Worm (Caenorhabditis elegans) whole organism, late embryonic: ENCODE results near the gene srbc-77.

Experiments used
- C38D4.7 ChIP-seq: fragments of 200-800 bp; sonication (Bioruptor generic); optimal IDR thresholded peaks from 2 replicates; lab custom pipeline; 2018; ENCODE audit warnings: mild to moderate bottlenecking, missing genetic modification characterization, moderate library complexity, missing compliant biosample characterization
- F13H6.1 ChIP-seq: sonication (generic microtip); optimal IDR thresholded peaks from 2 replicates; lab custom pipeline; 2016; ENCODE audit warnings: missing genetic modification characterization, missing compliant biosample characterization
- K02D7.2 ChIP-seq: sonication (generic microtip); optimal IDR thresholded peaks from 2 replicates; lab custom pipeline; 2017; ENCODE audit warnings: mild to moderate bottlenecking, missing genetic modification characterization, missing compliant biosample characterization
- K09A11.1 ChIP-seq: sonication (generic microtip); optimal IDR thresholded peaks from 2 replicates; lab custom pipeline; 2017; ENCODE audit warnings: antibody characterized with exemption, mild to moderate bottlenecking, missing genetic modification characterization, missing compliant biosample characterization; ENCODE audit not compliant: insufficient read depth
- T23F11.4 ChIP-seq: fragments of 200-800 bp; sonication (Bioruptor generic); optimal IDR thresholded peaks from 2 replicates; lab custom pipeline; 2018; ENCODE audit warnings: mild to moderate bottlenecking, missing genetic modification characterization, missing compliant biosample characterization
- Y22D7AL.16 ChIP-seq: sonication (generic microtip); optimal IDR thresholded peaks from 2 replicates; lab custom pipeline; 2016; ENCODE audit warnings: missing genetic modification characterization, missing compliant biosample characterization
- ama-1 ChIP-seq: fragments of 150-350 bp; optimal IDR thresholded peaks from 2 replicates; lab custom pipeline; 2014
- ceh-14 ChIP-seq: sonication (generic microtip); optimal IDR thresholded peaks from 2 replicates; lab custom pipeline; 2016; ENCODE audit warnings: missing genotype, missing genetic modification characterization, missing compliant biosample characterization
- ceh-18 ChIP-seq: sonication (generic microtip); optimal IDR thresholded peaks from 2 replicates; lab custom pipeline; 2016; ENCODE audit warnings: missing genetic modification characterization, missing compliant biosample characterization
- ceh-19 ChIP-seq: fragments of 200-800 bp; sonication (Bioruptor generic); optimal IDR thresholded peaks from 2 replicates; lab custom pipeline; 2018; ENCODE audit warnings: mild to moderate bottlenecking, missing genetic modification characterization, missing compliant biosample characterization
- ceh-22 ChIP-seq: sonication (generic microtip); optimal IDR thresholded peaks from 2 replicates; lab custom pipeline; 2017; ENCODE audit warnings: missing biosample characterization, missing genetic modification characterization
- ceh-31 ChIP-seq: sonication (generic microtip); optimal IDR thresholded peaks from 2 replicates; lab custom pipeline; 2016; ENCODE audit warnings: missing genetic modification characterization, missing compliant biosample characterization
- ceh-34 ChIP-seq: sonication (generic microtip); optimal IDR thresholded peaks from 2 replicates; lab custom pipeline; 2016; ENCODE audit warnings: mild to moderate bottlenecking, missing genetic modification characterization, missing compliant biosample characterization
- ceh-45 ChIP-seq: fragments of 200-800 bp; sonication (Bioruptor generic); IDR thresholded peaks from 2 replicates; pipeline ENCODE4 v1.3.6; 2022; ENCODE audit warnings: missing genetic modification reagents, missing genetic modification characterization, missing compliant biosample characterization
- ceh-48 ChIP-seq: sonication (generic microtip); optimal IDR thresholded peaks from 2 replicates; lab custom pipeline; 2016; ENCODE audit warnings: missing genetic modification characterization, inconsistent platforms, missing compliant biosample characterization
- ceh-6 ChIP-seq: fragments of 200-800 bp; sonication (Bioruptor generic); optimal IDR thresholded peaks from 2 replicates; lab custom pipeline; 2018; ENCODE audit warnings: mild to moderate bottlenecking, missing genetic modification characterization, missing compliant biosample characterization
- ceh-9 ChIP-seq: sonication (generic microtip); optimal IDR thresholded peaks from 2 replicates; lab custom pipeline; 2016; ENCODE audit warnings: mild to moderate bottlenecking, missing genetic modification characterization, inconsistent platforms, missing compliant biosample characterization
- che-1 ChIP-seq: sonication (generic microtip); optimal IDR thresholded peaks from 2 replicates; lab custom pipeline; 2016; ENCODE audit warnings: mild to moderate bottlenecking, missing genetic modification characterization, missing compliant biosample characterization
- dmd-4 ChIP-seq: sonication (generic microtip); optimal IDR thresholded peaks from 2 replicates; lab custom pipeline; 2016; ENCODE audit warnings: borderline replicate concordance, missing genetic modification characterization, missing compliant biosample characterization
- dve-1 ChIP-seq: sonication (generic microtip); optimal IDR thresholded peaks from 2 replicates; lab custom pipeline; 2017; ENCODE audit warnings: antibody characterized with exemption, mild to moderate bottlenecking, missing genetic modification characterization, missing compliant biosample characterization
- elt-4 ChIP-seq: sonication (generic microtip); optimal IDR thresholded peaks from 2 replicates; lab custom pipeline; 2016; ENCODE audit warnings: missing genetic modification characterization, missing compliant biosample characterization
- ets-4 ChIP-seq: sonication (generic microtip); optimal IDR thresholded peaks from 2 replicates; lab custom pipeline; 2016; ENCODE audit warnings: missing genetic modification characterization, missing compliant biosample characterization
- eyg-1 ChIP-seq: sonication (generic microtip); optimal IDR thresholded peaks from 2 replicates; lab custom pipeline; 2016; ENCODE audit warnings: missing genotype, missing genetic modification characterization, missing compliant biosample characterization
- fax-1 ChIP-seq: sonication (generic microtip); optimal IDR thresholded peaks from 2 replicates; lab custom pipeline; 2016; ENCODE audit warnings: missing genotype, missing genetic modification characterization, missing compliant biosample characterization
- fkh-10 ChIP-seq: fragments of 150-350 bp; optimal IDR thresholded peaks from 2 replicates; lab custom pipeline; 2014; ENCODE audit warnings: missing biosample characterization, missing genetic modification reagents, missing genetic modification characterization
- fkh-6 ChIP-seq: sonication (generic microtip); optimal IDR thresholded peaks from 2 replicates; lab custom pipeline; 2016; ENCODE audit warnings: missing genetic modification characterization, missing compliant biosample characterization
- gmeb-2 ChIP-seq: sonication (generic microtip); optimal IDR thresholded peaks from 2 replicates; lab custom pipeline; 2016; ENCODE audit warnings: missing genetic modification characterization, inconsistent platforms, missing compliant biosample characterization
- hlh-13 ChIP-seq: fragments of 200-800 bp; sonication (Bioruptor generic); optimal IDR thresholded peaks from 2 replicates; lab custom pipeline; 2018; ENCODE audit warnings: mild to moderate bottlenecking, missing genetic modification characterization, missing compliant biosample characterization
- hlh-30 ChIP-seq: sonication (generic microtip); optimal IDR thresholded peaks from 2 replicates; lab custom pipeline; 2017; ENCODE audit warnings: antibody characterized with exemption, missing genetic modification characterization, missing compliant biosample characterization; ENCODE audit not compliant: insufficient read depth
- hlh-8 ChIP-seq: sonication (generic microtip); optimal IDR thresholded peaks from 2 replicates; lab custom pipeline; 2016; ENCODE audit warnings: missing genotype, missing genetic modification characterization, missing compliant biosample characterization
- lin-11 ChIP-seq: fragments of 200-800 bp; sonication (Bioruptor generic); optimal IDR thresholded peaks from 2 replicates; lab custom pipeline; 2018; ENCODE audit warnings: mild to moderate bottlenecking, missing genetic modification characterization, missing compliant biosample characterization
- madf-2 ChIP-seq: sonication (generic microtip); optimal IDR thresholded peaks from 2 replicates; lab custom pipeline; 2017; ENCODE audit warnings: missing genetic modification characterization, missing compliant biosample characterization
- nhr-232 ChIP-seq: sonication (generic microtip); optimal IDR thresholded peaks from 2 replicates; lab custom pipeline; 2016; ENCODE audit warnings: missing genetic modification characterization, missing compliant biosample characterization
- npax-4 ChIP-seq: sonication (generic microtip); optimal IDR thresholded peaks from 2 replicates; lab custom pipeline; 2016; ENCODE audit warnings: missing genetic modification characterization, missing compliant biosample characterization
- pat-9 ChIP-seq: fragments of 200-800 bp; sonication (Bioruptor generic); optimal IDR thresholded peaks from 2 replicates; lab custom pipeline; 2018; ENCODE audit warnings: mild to moderate bottlenecking, missing genetic modification characterization, moderate library complexity, missing compliant biosample characterization
- pax-1 ChIP-seq: fragments of 150-350 bp; optimal IDR thresholded peaks from 2 replicates; lab custom pipeline; 2014; ENCODE audit warnings: missing biosample characterization, missing genetic modification characterization
- pha-2 ChIP-seq: sonication (generic microtip); optimal IDR thresholded peaks from 2 replicates; lab custom pipeline; 2017; ENCODE audit warnings: mild to moderate bottlenecking, missing genetic modification characterization, missing compliant biosample characterization
- pqm-1 ChIP-seq: sonication (generic microtip); optimal IDR thresholded peaks from 2 replicates; lab custom pipeline; 2016; ENCODE audit warnings: missing genetic modification characterization, missing compliant biosample characterization
- rnt-1 ChIP-seq: sonication (generic microtip); optimal IDR thresholded peaks from 2 replicates; lab custom pipeline; 2016; ENCODE audit warnings: missing genetic modification characterization, missing compliant biosample characterization
- sox-2 ChIP-seq: fragments of 200-800 bp; sonication (Bioruptor generic); IDR thresholded peaks from 2 replicates; pipeline ENCODE4 v1.3.6; 2022; ENCODE audit warnings: missing genetic modification reagents, missing genetic modification characterization, missing compliant biosample characterization
- sox-4 ChIP-seq: sonication (generic microtip); optimal IDR thresholded peaks from 2 replicates; lab custom pipeline; 2017; ENCODE audit warnings: mild to moderate bottlenecking, missing genetic modification characterization, inconsistent platforms, missing compliant biosample characterization
- syd-9 ChIP-seq: sonication (generic microtip); optimal IDR thresholded peaks from 2 replicates; lab custom pipeline; 2016; ENCODE audit warnings: mild to moderate bottlenecking, missing genetic modification characterization, moderate library complexity, missing compliant biosample characterization
- tbx-2 ChIP-seq: sonication (generic microtip); optimal IDR thresholded peaks from 2 replicates; lab custom pipeline; 2016; ENCODE audit warnings: missing genetic modification characterization, missing compliant biosample characterization
- tbx-7 ChIP-seq: sonication (generic microtip); optimal IDR thresholded peaks from 2 replicates; lab custom pipeline; 2016; ENCODE audit warnings: missing genotype, missing genetic modification characterization, missing compliant biosample characterization
- ttx-3 ChIP-seq: sonication (generic microtip); optimal IDR thresholded peaks from 2 replicates; lab custom pipeline; 2016; ENCODE audit warnings: missing genetic modification reagents, missing genetic modification characterization, missing compliant biosample characterization
- unc-55 ChIP-seq: sonication (generic microtip); optimal IDR thresholded peaks from 2 replicates; lab custom pipeline; 2017; ENCODE audit warnings: missing biosample characterization, missing genetic modification reagents, missing genetic modification characterization
- unc-86 ChIP-seq: sonication (generic microtip); optimal IDR thresholded peaks from 2 replicates; lab custom pipeline; 2016; ENCODE audit warnings: missing genetic modification characterization, missing compliant biosample characterization
- ztf-16 ChIP-seq: sonication (generic microtip); optimal IDR thresholded peaks from 2 replicates; lab custom pipeline; 2017; ENCODE audit warnings: missing genetic modification characterization, missing compliant biosample characterization

srbc-77 gene

DNA sequence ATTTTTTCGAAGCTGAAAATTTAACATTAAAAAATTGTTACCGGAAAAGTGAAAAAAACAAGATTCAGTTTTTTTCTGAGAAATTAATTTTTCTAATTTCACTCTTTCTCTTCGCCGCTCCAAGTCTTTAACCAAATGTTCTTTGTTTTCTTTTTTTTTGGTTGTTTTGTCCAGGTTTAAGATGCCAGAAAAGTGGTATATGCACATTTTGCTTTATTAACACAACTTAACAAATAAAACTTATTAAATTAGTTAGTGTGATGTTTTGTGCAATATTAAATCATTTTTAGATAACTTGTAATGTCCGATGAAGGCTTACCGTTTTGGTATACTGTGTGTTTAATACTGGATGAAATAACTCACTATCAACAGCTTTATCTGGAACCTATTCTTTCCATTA, 13.1 kb downstream of the srbc-77 start, which contains the start of gene srw-53:
Gene srw-53 (plus strand): TSS at position 301 of the 400 bp plus-strand sequence.
- no peak for TF ChIP-seq fkh-6 (tag; lab: Kevin White, UChicago)
- TF ChIP-seq ama-1 (lab: Kevin White, UChicago) = no peak
- TF ChIP-seq elt-4 = no peak
- no peak for TF ChIP-seq ceh-14

DNA sequence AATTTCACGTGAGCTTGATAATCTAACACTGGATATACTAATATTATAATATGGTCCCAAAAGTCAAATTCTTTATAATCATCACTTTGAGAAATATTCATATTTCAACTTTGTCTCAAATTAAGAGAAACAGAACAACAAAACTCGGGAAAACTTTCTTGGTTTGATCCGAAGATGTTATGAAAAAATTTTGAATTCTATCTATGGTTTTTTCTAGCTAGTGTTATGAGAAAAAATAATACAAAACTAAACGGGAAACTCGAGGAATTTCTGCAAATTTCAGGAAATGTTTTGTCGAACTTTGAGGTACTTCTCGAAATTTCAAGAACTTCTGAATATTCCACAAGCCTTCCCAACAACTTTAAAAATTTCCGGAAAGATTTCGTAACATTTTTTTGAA, 20.9 kb downstream of the srbc-77 start, which contains the start of gene srw-59:
Gene srw-59 (minus strand): TSS at position 101 of the 400 bp plus-strand sequence.
- no peak for TF ChIP-seq Y22D7AL.16 (tag; lab: Kevin White, UChicago)
- TF ChIP-seq ets-4 (tag; lab: Kevin White, UChicago) = no peak
- TF ChIP-seq ceh-45 = no peak
- TF ChIP-seq fkh-6 (tag; lab: Kevin White, UChicago) = no peak
- TF ChIP-seq ama-1 (lab: Kevin White, UChicago) = no peak
- TF ChIP-seq ceh-19 (GFP tag; lab: Kevin White, UChicago) = no peak
- no peak for TF ChIP-seq hlh-8 (tag; lab: Kevin White, UChicago)
- TF ChIP-seq che-1 (tag; lab: Kevin White, UChicago) = no peak
- TF ChIP-seq hlh-30 (tag; lab: Kevin White, UChicago) = no peak
- TF ChIP-seq nhr-232 = no peak
- TF ChIP-seq dve-1 (tag; lab: Kevin White, UChicago) = no peak
- TF ChIP-seq unc-86 (tag; lab: Kevin White, UChicago) = no peak
- no peak for TF ChIP-seq pha-2
- no peak for TF ChIP-seq pax-1 (tag; lab: Kevin White, UChicago)
- no peak for TF ChIP-seq ceh-34 (tag; lab: Kevin White, UChicago)
- TF ChIP-seq T23F11.4 (GFP tag; lab: Kevin White, UChicago) = no peak
- TF ChIP-seq pat-9 (tag; lab: Kevin White, UChicago) = no peak
- TF ChIP-seq rnt-1 = no peak

DNA sequence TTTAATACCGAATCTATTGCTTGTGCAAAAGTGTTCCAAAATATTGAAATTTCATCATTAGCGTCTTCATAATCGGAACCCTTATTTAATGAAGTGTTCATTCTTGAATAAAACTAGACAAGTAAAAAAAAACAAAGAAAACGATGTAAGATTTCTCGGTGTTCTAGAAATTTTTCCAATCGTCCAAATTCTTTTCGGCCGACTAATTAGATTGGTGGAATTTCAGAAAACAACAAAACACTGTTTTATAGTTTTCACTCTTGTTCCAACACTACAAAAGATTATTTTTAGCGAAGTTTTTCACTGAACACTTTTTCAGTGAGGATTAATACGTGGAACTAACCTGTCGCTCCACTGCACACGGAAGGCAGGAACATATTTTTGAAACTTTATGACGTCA, 22.8 kb downstream of the srbc-77 start, which contains the start of gene srw-56:
Gene srw-56 (minus strand): TSS at position 101 of the 400 bp plus-strand sequence.
- no peak for TF ChIP-seq ceh-18 (tag; lab: Kevin White, UChicago)
- no peak for TF ChIP-seq hlh-30 (tag; lab: Kevin White, UChicago)
- no peak for TF ChIP-seq fax-1 (tag; lab: Kevin White, UChicago)
- no peak for TF ChIP-seq ceh-6 (GFP tag; lab: Kevin White, UChicago)
- TF ChIP-seq C38D4.7 (GFP tag; lab: Kevin White, UChicago) = no peak
- no peak for TF ChIP-seq fkh-10 (GFP tag; lab: Kevin White, UChicago)
- TF ChIP-seq pax-1 (tag; lab: Kevin White, UChicago) = no peak
- TF ChIP-seq eyg-1 (tag; lab: Kevin White, UChicago) = no peak
- TF ChIP-seq lin-11 (tag; lab: Kevin White, UChicago) = no peak
- no peak for TF ChIP-seq ceh-9 (tag; lab: Kevin White, UChicago)
- no peak for TF ChIP-seq syd-9 (tag; lab: Kevin White, UChicago)
- TF ChIP-seq npax-4 (tag; lab: Kevin White, UChicago) = no peak
- no peak for TF ChIP-seq ceh-22
- no peak for TF ChIP-seq pqm-1 (tag; lab: Kevin White, UChicago)
- no peak for TF ChIP-seq ttx-3 (tag; lab: Kevin White, UChicago)
- no peak for TF ChIP-seq sox-2 (GFP tag; lab: Robert Waterston, UW)
- TF ChIP-seq dmd-4 (tag; lab: Kevin White, UChicago) = no peak
- TF ChIP-seq hlh-8 (tag; lab: Kevin White, UChicago) = no peak
- no peak for TF ChIP-seq sox-4 (tag; lab: Kevin White, UChicago)
- TF ChIP-seq hlh-13 = no peak

DNA sequence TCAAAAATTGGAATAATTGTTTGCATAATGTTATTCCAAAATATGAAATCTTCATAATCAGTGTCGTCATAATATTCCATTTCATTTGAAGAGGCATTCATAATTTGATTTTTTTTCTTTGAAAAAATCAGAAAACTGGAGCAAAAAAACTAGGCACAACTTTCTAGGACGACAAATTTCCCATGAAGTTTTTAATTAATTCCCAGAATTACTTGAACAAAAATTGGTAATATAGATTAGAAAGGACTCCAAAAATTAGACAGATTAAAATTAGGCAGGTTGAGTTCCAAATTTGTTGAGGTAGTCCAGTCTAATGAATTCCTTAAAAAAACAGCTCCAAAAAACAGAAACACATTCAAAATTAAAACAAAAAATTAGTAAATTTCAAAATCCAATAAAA, 24.9 kb downstream of the srbc-77 start, which contains the start of gene srw-57:
Gene srw-57 (minus strand): TSS at position 101 of the 400 bp plus-strand sequence.
- no peak for TF ChIP-seq elt-4
- TF ChIP-seq F13H6.1 = no peak
- TF ChIP-seq gmeb-2 (tag; lab: Kevin White, UChicago) = no peak
- no peak for TF ChIP-seq K02D7.2 (tag; lab: Kevin White, UChicago)
- no peak for TF ChIP-seq madf-2
- no peak for TF ChIP-seq pax-1 (tag; lab: Kevin White, UChicago)
- no peak for TF ChIP-seq ztf-16 (tag; lab: Kevin White, UChicago)
- TF ChIP-seq tbx-2 = no peak
- no peak for TF ChIP-seq K09A11.1
- TF ChIP-seq ceh-48 (tag; lab: Kevin White, UChicago) = no peak
- no peak for TF ChIP-seq ceh-19 (GFP tag; lab: Kevin White, UChicago)
- TF ChIP-seq fkh-6 (tag; lab: Kevin White, UChicago) = no peak
- TF ChIP-seq npax-4 (tag; lab: Kevin White, UChicago) = no peak
- no peak for TF ChIP-seq ceh-18 (tag; lab: Kevin White, UChicago)
- TF ChIP-seq unc-55 (GFP tag; lab: Kevin White, UChicago) = no peak
- TF ChIP-seq ceh-31 (tag; lab: Kevin White, UChicago) = no peak
- no peak for TF ChIP-seq tbx-7
